Worm (Caenorhabditis elegans): ENCODE measurements around the gene C33A12.3.

- no peak for TF ChIP-seq nhr-237 (tag; optimal IDR thresholded peaks at IDR 0.05)
- no peak for TF ChIP-seq pha-4 (GFP tag; IDR thresholded peaks at IDR 0.05)
- no peak for TF ChIP-seq pha-4 (tag; optimal IDR thresholded peaks at IDR 0.05)
- TF ChIP-seq nhr-76 (tag; optimal IDR thresholded peaks at IDR 0.05): no peak
- peak in 1 of 2 experiments; percentile 39 for TF ChIP-seq unc-62 (GFP tag; optimal IDR thresholded peaks at IDR 0.05 in 1 of 2)
- TF ChIP-seq unc-62 (tag; optimal IDR thresholded peaks at IDR 0.05): no peak
- TF ChIP-seq sdz-12 (GFP tag; optimal IDR thresholded peaks at IDR 0.05): no peak
- TF ChIP-seq aly-2 (tag; optimal IDR thresholded peaks at IDR 0.05): no peak
- no peak for TF ChIP-seq fos-1 (tag; optimal IDR thresholded peaks at IDR 0.05)
- TF ChIP-seq ceh-82 (tag; optimal IDR thresholded peaks at IDR 0.05): no peak
Observed at ce11 chrIV:9530768-9531167, 18.0 kb upstream of the C33A12.3 start.
